Worm (Caenorhabditis elegans): ENCODE measurements around the gene srw-12.

ce11 chrV:15264131-15264530, 25.7 kb upstream of the srw-12 start, which contains the start of gene M01B2.12:
- TF ChIP-seq aly-2 (tag; optimal IDR thresholded peaks at IDR 0.05) (no peak), zag-1 (tag; optimal IDR thresholded peaks at IDR 0.05) (no peak), fos-1 (tag; optimal IDR thresholded peaks at IDR 0.05) (no peak), unc-39 (tag; optimal IDR thresholded peaks at IDR 0.05) (no peak), R02D3.7 (tag; optimal IDR thresholded peaks at IDR 0.05) (no peak), lin-15B (tag; optimal IDR thresholded peaks at IDR 0.05) (no peak), nhr-12 (tag; optimal IDR thresholded peaks at IDR 0.05) (no peak), egl-27 (tag; optimal IDR thresholded peaks at IDR 0.05) (no peak), nhr-76 (tag; optimal IDR thresholded peaks at IDR 0.05) (no peak), daf-12 (tag; optimal IDR thresholded peaks at IDR 0.05) (no peak), ztf-11 (tag; optimal IDR thresholded peaks at IDR 0.05) (no peak), nhr-28 (tag; optimal IDR thresholded peaks at IDR 0.05) (no peak), nhr-67 (tag; optimal IDR thresholded peaks at IDR 0.05) (no peak), ztf-4 (tag; optimal IDR thresholded peaks at IDR 0.05) (no peak)
